Worm (Caenorhabditis elegans): Measurements from ENCODE around the gene cdr-3.

DNA sequence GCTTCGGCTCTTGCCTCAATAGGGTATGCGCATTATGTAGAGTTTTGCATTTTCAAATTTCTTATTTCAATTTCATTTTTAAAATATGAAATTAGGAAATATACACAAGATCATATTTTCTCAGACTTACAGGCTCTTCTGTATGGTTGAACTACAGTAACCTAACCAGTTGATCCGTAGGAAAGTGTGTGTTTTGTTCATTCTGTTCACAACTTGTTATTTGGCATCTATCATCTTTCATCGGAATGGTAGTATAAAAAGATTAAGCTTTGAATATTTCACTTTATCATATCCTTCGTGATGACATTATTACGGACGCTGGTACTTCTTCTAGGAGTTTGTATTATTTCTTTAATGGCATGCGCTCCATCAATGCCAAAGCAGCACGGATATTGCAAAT, 11.2 kb downstream of the cdr-3 start, which contains the start of gene K01D12.10:
- TF ChIP-seq pqm-1 (tag; optimal IDR thresholded peaks at IDR 0.05) (no peak), mec-3 (tag; optimal IDR thresholded peaks at IDR 0.05; ENCODE audit: borderline replicate concordance) (no peak), unc-42 (tag; optimal IDR thresholded peaks at IDR 0.05) (no peak), hlh-30 (tag; optimal IDR thresholded peaks at IDR 0.05; ENCODE audit: insufficient read depth) (no peak), pag-3 (tag; optimal IDR thresholded peaks at IDR 0.05; ENCODE audit: borderline replicate concordance) (no peak), tbx-2 (tag; optimal IDR thresholded peaks at IDR 0.05) (no peak)
